Fruit fly (Drosophila melanogaster) whole organism, embryonic: ENCODE results near the gene CG2129.
A peak's percentile ranks its signal among the peaks of the same experiment; 100 is the strongest.

Experiments
- Awh ChIP-seq: fragments of 200-800 bp; sonication (Bioruptor generic); IDR thresholded peaks from 2 replicates; pipeline ENCODE4, ENCODE4 v1.3.6; 2022; ENCODE audit warnings: missing biosample characterization, missing genetic modification characterization
- CG11247 ChIP-seq: fragments of 200-800 bp; sonication (Bioruptor generic); IDR thresholded peaks from 2 replicates; pipeline ENCODE4 v1.3.6; 2022; ENCODE audit warnings: missing biosample characterization, missing genetic modification characterization
- CG11504 ChIP-seq: fragments of 200-800 bp; sonication (Bioruptor generic); optimal IDR thresholded peaks from 3 replicates; lab custom pipeline; 2019; ENCODE audit warnings: missing biosample characterization, mild to moderate bottlenecking, missing genetic modification characterization, moderate library complexity
- CG11695 ChIP-seq: fragments of 200-800 bp; sonication (Bioruptor generic); IDR thresholded peaks from 3 replicates; pipeline ENCODE4 v1.3.6; 2022; ENCODE audit warnings: missing biosample characterization, missing genetic modification characterization
- CG12219 ChIP-seq: fragments of 200-800 bp; sonication (Bioruptor generic); optimal IDR thresholded peaks from 3 replicates; lab custom pipeline; 2018; ENCODE audit warnings: missing biosample characterization, mild to moderate bottlenecking, missing genetic modification characterization
- CG12236 ChIP-seq: fragments of 200-800 bp; sonication (Bioruptor generic); optimal IDR thresholded peaks from 2 replicates; lab custom pipeline; 2016; ENCODE audit warnings: missing biosample characterization, missing genetic modification characterization
- CG1233 ChIP-seq: fragments of 200-800 bp; sonication (Bioruptor generic); optimal IDR thresholded peaks from 4 replicates; lab custom pipeline; 2018; ENCODE audit warnings: missing biosample characterization, mild to moderate bottlenecking, missing genetic modification characterization
- CG12942 ChIP-seq: fragments of 200-800 bp; sonication (Bioruptor generic); optimal IDR thresholded peaks from 3 replicates; lab custom pipeline; 2016; ENCODE audit warnings: missing biosample characterization, missing genetic modification characterization
- CG13775 ChIP-seq: fragments of 200-800 bp; sonication (Bioruptor generic); optimal IDR thresholded peaks from 3 replicates; lab custom pipeline; 2017; ENCODE audit warnings: missing biosample characterization, mild to moderate bottlenecking, missing genetic modification characterization
- CG14710 ChIP-seq: fragments of 200-800 bp; sonication (Bioruptor generic); optimal IDR thresholded peaks from 3 replicates; lab custom pipeline; 2019; ENCODE audit warnings: missing biosample characterization, mild to moderate bottlenecking, missing genetic modification characterization, moderate library complexity
- CG15601 ChIP-seq: fragments of 200-800 bp; sonication (Bioruptor generic); optimal IDR thresholded peaks from 3 replicates; lab custom pipeline; 2019; ENCODE audit warnings: missing biosample characterization, mild to moderate bottlenecking, missing genetic modification characterization, moderate library complexity
- CG17829 ChIP-seq: fragments of 200-800 bp; optimal IDR thresholded peaks from 2 replicates; lab custom pipeline; 2019; ENCODE audit warnings: missing biosample characterization, mild to moderate bottlenecking, missing genetic modification characterization, moderate library complexity
- CG3065 ChIP-seq: fragments of 200-800 bp; sonication (Bioruptor generic); optimal IDR thresholded peaks from 2 replicates; lab custom pipeline; 2016; ENCODE audit warnings: missing biosample characterization, missing genetic modification characterization
- CG32532 ChIP-seq: fragments of 200-800 bp; sonication (Bioruptor generic); IDR thresholded peaks from 2 replicates; pipeline ENCODE4 v1.3.6; 2022; ENCODE audit warnings: missing biosample characterization, missing genetic modification characterization
- CG32772 ChIP-seq: fragments of 200-800 bp; sonication (Bioruptor generic); IDR thresholded peaks from 2 replicates; pipeline ENCODE4 v1.3.6; 2022; ENCODE audit warnings: missing biosample characterization, missing genetic modification characterization
- CG4360 ChIP-seq: fragments of 200-800 bp; sonication (Bioruptor generic); IDR thresholded peaks from 2 replicates; pipeline ENCODE4 v1.3.6; 2022; ENCODE audit warnings: missing biosample characterization, missing genetic modification characterization
- CG6175 ChIP-seq: fragments of 200-800 bp; sonication (Bioruptor generic); IDR thresholded peaks from 3 replicates; pipeline ENCODE4 v1.3.6; 2022; ENCODE audit warnings: missing biosample characterization, missing genetic modification characterization
- CG6689 ChIP-seq: fragments of 200-800 bp; sonication (Bioruptor generic); IDR thresholded peaks from 2 replicates; pipeline ENCODE4 v1.3.6; 2022; ENCODE audit warnings: missing biosample characterization, missing genetic modification characterization
- CG7357 ChIP-seq: fragments of 200-800 bp; sonication (Bioruptor generic); IDR thresholded peaks from 3 replicates; pipeline ENCODE4 v1.3.6; 2022; ENCODE audit warnings: missing biosample characterization, missing genetic modification characterization
- CG8478 ChIP-seq: fragments of >200 bp; optimal IDR thresholded peaks from 2 replicates; lab custom pipeline; 2018
- Chrac-16 ChIP-seq: fragments of 200-800 bp; sonication (Bioruptor generic); optimal IDR thresholded peaks from 3 replicates; lab custom pipeline; 2016; ENCODE audit warnings: missing biosample characterization, missing genetic modification characterization
- CoRest ChIP-seq: fragments of 200-800 bp; sonication (Bioruptor generic); optimal IDR thresholded peaks from 3 replicates; lab custom pipeline; 2018; ENCODE audit warnings: missing biosample characterization, mild to moderate bottlenecking, missing genetic modification characterization, moderate library complexity
- D19A ChIP-seq: fragments of 200-800 bp; optimal IDR thresholded peaks from 3 replicates; lab custom pipeline; 2019; ENCODE audit warnings: missing biosample characterization, mild to moderate bottlenecking, missing genetic modification characterization, moderate library complexity
- Gug ChIP-seq: fragments of 200-800 bp; sonication (Bioruptor generic); IDR thresholded peaks from 4 replicates; pipeline ENCODE4 v1.3.6; 2022; ENCODE audit warnings: missing biosample characterization, missing genetic modification characterization
- HmgD ChIP-seq: fragments of 200-800 bp; sonication (Bioruptor generic); optimal IDR thresholded peaks from 3 replicates; lab custom pipeline; 2016; ENCODE audit warnings: missing biosample characterization, missing genetic modification characterization
- Meics ChIP-seq: fragments of 200-800 bp; sonication (Bioruptor generic); optimal IDR thresholded peaks from 2 replicates; lab custom pipeline; 2017; ENCODE audit warnings: missing biosample characterization, mild to moderate bottlenecking, missing genetic modification characterization
- Scr ChIP-seq: fragments of 200-800 bp; sonication (Bioruptor generic); IDR thresholded peaks from 2 replicates; pipeline ENCODE4 v1.3.6; 2022; ENCODE audit warnings: missing biosample characterization, missing genetic modification characterization; ENCODE audit not compliant: partially characterized antibody
- Side ChIP-seq: fragments of 200-800 bp; sonication (Bioruptor generic); optimal IDR thresholded peaks from 2 replicates; lab custom pipeline; 2016; ENCODE audit warnings: missing biosample characterization, missing genetic modification characterization
- Spps ChIP-seq: fragments of 200-800 bp; sonication (Bioruptor generic); optimal IDR thresholded peaks from 2 replicates; lab custom pipeline; 2018; ENCODE audit warnings: missing biosample characterization, mild to moderate bottlenecking, missing genetic modification characterization
- bab2 ChIP-seq: fragments of 200-800 bp; sonication (Bioruptor generic); optimal IDR thresholded peaks from 2 replicates; lab custom pipeline; 2016; ENCODE audit warnings: missing biosample characterization, missing genetic modification characterization
- cad ChIP-seq: fragments of >200 bp; optimal IDR thresholded peaks from 2 replicates; lab custom pipeline; 2017; ENCODE audit warnings: missing biosample characterization, missing genetic modification characterization
- crol ChIP-seq: fragments of 200-800 bp; sonication (Bioruptor generic); IDR thresholded peaks from 2 replicates; pipeline ENCODE4 v1.3.6; 2022; ENCODE audit warnings: missing biosample characterization, missing genetic modification characterization
- gem ChIP-seq: fragments of 200-800 bp; sonication (Bioruptor generic); optimal IDR thresholded peaks from 2 replicates; lab custom pipeline; 2019; ENCODE audit warnings: missing biosample characterization, mild to moderate bottlenecking, missing genetic modification characterization, moderate library complexity
- ham ChIP-seq: fragments of 200-800 bp; sonication (Bioruptor generic); IDR thresholded peaks from 2 replicates; pipeline ENCODE4 v1.3.6; 2022; ENCODE audit warnings: missing biosample characterization, missing genetic modification characterization
- lilli ChIP-seq: fragments of 200-800 bp; sonication (Bioruptor generic); optimal IDR thresholded peaks from 3 replicates; lab custom pipeline; 2016; ENCODE audit warnings: missing biosample characterization, missing genetic modification characterization
- mld ChIP-seq: fragments of 200-800 bp; sonication (Bioruptor generic); IDR thresholded peaks from 3 replicates; pipeline ENCODE4 v1.3.6; 2022; ENCODE audit warnings: missing biosample characterization, missing genetic modification characterization; ENCODE audit not compliant: partially characterized antibody
- nerfin-2 ChIP-seq: fragments of 200-800 bp; sonication (Bioruptor generic); IDR thresholded peaks from 2 replicates; pipeline ENCODE4 v1.3.6; 2022; ENCODE audit warnings: missing biosample characterization, missing genetic modification characterization; ENCODE audit not compliant: partially characterized antibody
- nom ChIP-seq: fragments of 200-800 bp; sonication (Bioruptor generic); optimal IDR thresholded peaks from 2 replicates; lab custom pipeline; 2017; ENCODE audit warnings: missing biosample characterization, missing genetic modification characterization, mild to moderate bottlenecking, moderate library complexity, missing genetic modification reagents
- otp ChIP-seq: fragments of 200-800 bp; sonication (Bioruptor generic); IDR thresholded peaks from 3 replicates; pipeline ENCODE4, ENCODE4 v1.3.6; 2022; ENCODE audit warnings: missing biosample characterization, missing genetic modification characterization
- pan ChIP-seq, 4 experiments: fragments of >200 bp in 3 of 4; fragments of 200-800 bp in 1 of 4; sonication (Bioruptor generic) in 1 of 4; optimal IDR thresholded peaks in 3 of 4; IDR thresholded peaks in 1 of 4; 2 replicates each; pipeline versions ENCODE4 v1.3.6 to Lab custom; 2017 to 2022; ENCODE audit warnings: missing biosample characterization in 2 of 4, missing genetic modification characterization in 2 of 4, mixed read lengths in 1 of 4
- pum ChIP-seq: fragments of 200-800 bp; sonication (Bioruptor generic); optimal IDR thresholded peaks from 2 replicates; lab custom pipeline; 2016; ENCODE audit warnings: missing biosample characterization, missing genetic modification characterization
- row ChIP-seq: fragments of 200-800 bp; sonication (Bioruptor generic); IDR thresholded peaks from 3 replicates; pipeline ENCODE4 v1.3.6; 2022; ENCODE audit warnings: missing biosample characterization, missing genetic modification characterization
- run ChIP-seq: fragments of 200-800 bp; sonication (Bioruptor generic); optimal IDR thresholded peaks from 3 replicates; lab custom pipeline; 2018; ENCODE audit warnings: missing biosample characterization, mild to moderate bottlenecking, missing genetic modification characterization
- sens-2 ChIP-seq: fragments of 200-800 bp; sonication (Bioruptor generic); IDR thresholded peaks from 2 replicates; pipeline ENCODE4 v1.3.6; 2022; ENCODE audit warnings: missing biosample characterization, missing genetic modification characterization
- tap ChIP-seq: fragments of 200-800 bp; optimal IDR thresholded peaks from 3 replicates; lab custom pipeline; 2019; ENCODE audit warnings: missing biosample characterization, mild to moderate bottlenecking, missing genetic modification characterization, moderate library complexity
- trh ChIP-seq: fragments of 200-800 bp; sonication (Bioruptor generic); optimal IDR thresholded peaks from 2 replicates; lab custom pipeline; 2016; ENCODE audit warnings: missing biosample characterization, missing genetic modification characterization
- ttk ChIP-seq: fragments of 200-800 bp; sonication (Bioruptor generic); IDR thresholded peaks from 2 replicates; pipeline ENCODE4 v2.1.2; 2022; ENCODE audit warnings: missing biosample characterization, missing genetic modification characterization
- twi ChIP-seq: fragments of 200-800 bp; optimal IDR thresholded peaks from 2 replicates; lab custom pipeline; 2019; ENCODE audit warnings: missing biosample characterization, mild to moderate bottlenecking, missing genetic modification characterization, moderate library complexity
- unc-4 ChIP-seq: fragments of 200-800 bp; sonication (Bioruptor generic); IDR thresholded peaks from 2 replicates; pipeline ENCODE4 v1.3.6; 2022; ENCODE audit warnings: missing biosample characterization, missing genetic modification characterization; ENCODE audit not compliant: partially characterized antibody
- zfh2 ChIP-seq: fragments of 200-800 bp; sonication (Bioruptor generic); optimal IDR thresholded peaks from 2 replicates; lab custom pipeline; 2016; ENCODE audit warnings: missing biosample characterization, missing genetic modification characterization

Gene CG2129

DNA sequence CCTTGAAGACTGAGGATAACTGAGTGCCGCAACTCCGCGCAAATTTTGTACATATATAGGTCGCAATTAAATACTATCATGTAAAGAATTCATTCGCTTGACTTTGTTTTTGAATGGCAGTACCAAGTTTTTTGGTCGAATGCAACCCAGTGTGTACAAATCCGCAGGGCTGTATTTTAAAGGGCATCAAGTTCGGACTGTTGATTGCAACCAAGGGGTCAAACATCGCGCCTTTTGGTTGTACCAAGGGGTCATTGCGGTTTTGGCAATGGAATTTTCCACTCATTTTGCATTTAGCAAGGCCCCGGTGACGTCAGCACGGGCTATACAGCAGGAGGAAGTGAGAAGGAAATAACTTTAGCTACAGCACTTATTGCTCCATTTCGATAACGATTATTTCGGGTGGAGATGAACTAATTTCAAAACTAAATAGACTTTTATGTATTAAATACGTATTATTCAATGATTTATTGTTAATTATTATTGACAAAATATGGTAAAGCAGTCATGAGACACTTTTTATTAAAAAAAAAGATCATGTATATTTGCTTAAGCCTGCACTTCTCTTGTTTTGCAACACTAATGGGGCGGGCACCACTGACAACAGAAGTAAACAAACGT lies 13.8 kb upstream of the CG2129 start, which contains the start of gene CG10958 (continued):
- 0 out of 2 replicates have a peak, but pooled peaks have one; percentile 48 for TF ChIP-seq Awh (GFP tag; lab: Robert Waterston, UW)
- TF ChIP-seq CG3065 (GFP tag; lab: Kevin White, UChicago) = peak; percentile 36
- peak; percentile 75 for TF ChIP-seq lilli (GFP tag; lab: Kevin White, UChicago)
- no peak for TF ChIP-seq sens-2
- TF ChIP-seq twi (tag; lab: Kevin White, UChicago) = no peak
- TF ChIP-seq run (tag; lab: Kevin White, UChicago) = peak; percentile 1
- peak; percentile 37 for TF ChIP-seq nom (GFP tag; lab: Kevin White, UChicago)
- TF ChIP-seq otp (GFP tag; lab: Robert Waterston, UW) = no peak
- TF ChIP-seq ham (GFP tag; lab: Robert Waterston, UW) = no peak
- peak; percentile 56 for TF ChIP-seq Chrac-16
- peak; percentile 56 for TF ChIP-seq CG12942 (GFP tag; lab: Kevin White, UChicago)
- peak; percentile 7 for TF ChIP-seq pum
- TF ChIP-seq CG11247 (GFP tag; lab: Robert Waterston, UW) = peak; percentile 30
- TF ChIP-seq CG6175 = no peak
- TF ChIP-seq CG17829 (tag; lab: Kevin White, UChicago) = peak; percentile 59
- TF ChIP-seq CG1233 (GFP tag; lab: Kevin White, UChicago) = peak; percentile 57
- peak; percentile 36; the same call in 1 of the 3 replicates for TF ChIP-seq CG11695
- no peak for TF ChIP-seq bab2
- TF ChIP-seq mld (GFP tag; lab: Robert Waterston, UW) = no peak
- TF ChIP-seq CG32772 = peak; percentile 52; the same call in 1 of the 2 replicates
- TF ChIP-seq CG15601 (tag; lab: Kevin White, UChicago) = peak; percentile 18
- peak; percentile 68 for TF ChIP-seq CG14710 (tag; lab: Kevin White, UChicago)
- no peak for TF ChIP-seq CG7357 (GFP tag; lab: Robert Waterston, UW)
- TF ChIP-seq CG13775 = peak; percentile 73
- TF ChIP-seq ttk (GFP tag; lab: Robert Waterston, UW) = peak; percentile 26; the same call in 1 of the 2 replicates
- TF ChIP-seq CG12236 (GFP tag; lab: Kevin White, UChicago) = no peak
- no peak for TF ChIP-seq tap (tag; lab: Kevin White, UChicago)
- TF ChIP-seq CG6689 (GFP tag; lab: Robert Waterston, UW) = peak; percentile 64; the same call in 1 of the 2 replicates
- TF ChIP-seq unc-4 (GFP tag; lab: Robert Waterston, UW) = no peak
- no peak for TF ChIP-seq HmgD
- no peak for TF ChIP-seq CG4360 (GFP tag; lab: Robert Waterston, UW)
- TF ChIP-seq CG32532 = peak; percentile 55
- no peak for TF ChIP-seq crol (GFP tag; lab: Robert Waterston, UW)
- TF ChIP-seq gem (tag; lab: Kevin White, UChicago) = peak; percentile 77
- no peak for TF ChIP-seq nerfin-2
- peak; percentile 62 for TF ChIP-seq Meics
- TF ChIP-seq CG12219 (GFP tag; lab: Kevin White, UChicago) = no peak
- TF ChIP-seq trh (GFP tag; lab: Kevin White, UChicago) = no peak
- peak; percentile 44; the same call in 1 of the 4 replicates for TF ChIP-seq Gug
- TF ChIP-seq Side (GFP tag; lab: Kevin White, UChicago) = no peak
- TF ChIP-seq Spps (tag; lab: Kevin White, UChicago) = no peak
- TF ChIP-seq CoRest = peak; percentile 37
- TF ChIP-seq row (GFP tag; lab: Robert Waterston, UW) = peak; percentile 82
- no peak for TF ChIP-seq pan (optimal IDR thresholded peaks at IDR 0.05; lab: Kevin White, UChicago)
- peak in 1 of 2 experiments; percentile 58 for TF ChIP-seq pan (GFP tag; optimal IDR thresholded peaks at IDR 0.05 in 1 of 2, IDR thresholded peaks at IDR 0.05 in 1 of 2)
- TF ChIP-seq CG11504 = no peak
- TF ChIP-seq CG8478 (lab: Kevin White, UChicago) = no peak
- peak; percentile 26 for TF ChIP-seq zfh2
- TF ChIP-seq D19A (tag; lab: Kevin White, UChicago) = peak; percentile 1
- TF ChIP-seq cad (GFP tag; lab: Kevin White, UChicago) = no peak
- TF ChIP-seq Scr (GFP tag; lab: Robert Waterston, UW) = peak; percentile 31; the same call in 1 of the 2 replicates
